Fruit fly (Drosophila melanogaster): ENCODE results near the gene CG5946.

DNA sequence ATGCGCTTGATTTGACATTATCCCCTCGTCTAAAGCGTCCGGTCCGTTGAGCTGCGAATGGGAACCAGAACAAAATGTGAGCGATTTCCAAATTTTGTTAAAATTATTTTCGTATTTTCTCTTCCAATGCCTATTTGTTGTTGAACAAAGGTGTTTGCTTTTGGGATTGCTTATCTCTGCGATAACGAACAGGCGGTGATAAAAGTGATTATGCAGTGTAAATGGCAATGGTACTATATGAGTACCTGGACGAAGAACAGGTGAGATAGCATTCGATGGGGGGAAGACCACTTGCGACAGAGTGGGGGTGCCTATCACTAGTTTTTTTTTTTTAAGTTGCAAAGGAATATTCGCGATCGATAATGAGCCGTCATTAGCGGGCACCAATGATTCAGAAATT, 33.9 kb downstream of the CG5946 start:
- TF ChIP-seq CG8478 (optimal IDR thresholded peaks at IDR 0.05) (no peak), psq (optimal IDR thresholded peaks at IDR 0.05) (no peak), EcR (GFP tag; optimal IDR thresholded peaks at IDR 0.05) (no peak)
